Fruit fly (Drosophila melanogaster): ENCODE results near the gene gpp.

- TF ChIP-seq CG8301 (tag; optimal IDR thresholded peaks at IDR 0.05), result no peak
- TF ChIP-seq gl (tag; optimal IDR thresholded peaks at IDR 0.05), result no peak
- peak; percentile 70 for TF ChIP-seq CG13204 (GFP tag; optimal IDR thresholded peaks at IDR 0.05)
- TF ChIP-seq CG34367 (tag; optimal IDR thresholded peaks at IDR 0.05), result no peak
- no peak for TF ChIP-seq CG14655 (GFP tag; optimal IDR thresholded peaks at IDR 0.05)
- peak; percentile 16 for TF ChIP-seq Pif1A (GFP tag; optimal IDR thresholded peaks at IDR 0.05)
- TF ChIP-seq CG12605 (GFP tag; IDR thresholded peaks at IDR 0.05), result no peak
- no peak for TF ChIP-seq CG10348 (GFP tag; IDR thresholded peaks at IDR 0.05)
- no peak for TF ChIP-seq D1 (tag; optimal IDR thresholded peaks at IDR 0.05)
Observed at dm6 chr3R:6421712-6422141, 15.1 kb downstream of the gpp start.
